Fruit fly (Drosophila melanogaster) whole organism, adult: ENCODE results near the gene PGRP-LB.

Source experiments
- CG11617 ChIP-seq: fragments of 200-800 bp; sonication (Bioruptor generic); optimal IDR thresholded peaks from 2 replicates; lab custom pipeline; 2017; ENCODE audit warnings: mild to moderate bottlenecking, missing biosample characterization, missing genetic modification reagents, missing genetic modification characterization
- CG14711 ChIP-seq: fragments of 200-800 bp; sonication (Bioruptor generic); optimal IDR thresholded peaks from 2 replicates; lab custom pipeline; 2018; ENCODE audit warnings: missing biosample characterization, mild to moderate bottlenecking, missing genetic modification characterization, moderate library complexity
- CG1620 ChIP-seq: fragments of 200-800 bp; sonication (Bioruptor generic); optimal IDR thresholded peaks from 2 replicates; lab custom pipeline; 2016; ENCODE audit warnings: missing biosample characterization, missing genetic modification characterization
- CG33017 ChIP-seq: fragments of 200-800 bp; sonication (Bioruptor generic); optimal IDR thresholded peaks from 2 replicates; lab custom pipeline; 2018; ENCODE audit warnings: missing biosample characterization, mild to moderate bottlenecking, missing genetic modification characterization, moderate library complexity
- CG5204 ChIP-seq: fragments of 200-800 bp; sonication (Bioruptor generic); optimal IDR thresholded peaks from 2 replicates; lab custom pipeline; 2016; ENCODE audit warnings: missing biosample characterization, missing genetic modification characterization
- CG7045 ChIP-seq: fragments of 200-800 bp; sonication (Bioruptor generic); optimal IDR thresholded peaks from 2 replicates; lab custom pipeline; 2017; ENCODE audit warnings: missing biosample characterization, mild to moderate bottlenecking, missing genetic modification characterization
- Crg-1 ChIP-seq: fragments of 200-800 bp; sonication (Bioruptor generic); optimal IDR thresholded peaks from 2 replicates; lab custom pipeline; 2016; ENCODE audit warnings: missing biosample characterization, missing genetic modification characterization
- Hr96 ChIP-seq: fragments of 200-800 bp; sonication (Bioruptor generic); optimal IDR thresholded peaks from 2 replicates; lab custom pipeline; 2016; ENCODE audit warnings: missing biosample characterization, missing genetic modification characterization
- cnc ChIP-seq, 2 experiments: fragments of >200 bp; optimal IDR thresholded peaks; 2 replicates each; lab custom pipeline; 2017
- pad ChIP-seq: fragments of 200-800 bp; sonication (Bioruptor generic); optimal IDR thresholded peaks from 3 replicates; lab custom pipeline; 2017; ENCODE audit warnings: missing biosample characterization, missing genetic modification characterization, mild to moderate bottlenecking, moderate library complexity, missing genetic modification reagents
- tj ChIP-seq: fragments of 200-800 bp; sonication (Bioruptor generic); optimal IDR thresholded peaks from 3 replicates; lab custom pipeline; 2017; ENCODE audit warnings: missing biosample characterization, mild to moderate bottlenecking, missing genetic modification characterization, moderate library complexity
- toe ChIP-seq: fragments of 200-800 bp; sonication (Bioruptor generic); optimal IDR thresholded peaks from 2 replicates; lab custom pipeline; 2016; ENCODE audit warnings: missing biosample characterization, missing genetic modification characterization

DNA sequence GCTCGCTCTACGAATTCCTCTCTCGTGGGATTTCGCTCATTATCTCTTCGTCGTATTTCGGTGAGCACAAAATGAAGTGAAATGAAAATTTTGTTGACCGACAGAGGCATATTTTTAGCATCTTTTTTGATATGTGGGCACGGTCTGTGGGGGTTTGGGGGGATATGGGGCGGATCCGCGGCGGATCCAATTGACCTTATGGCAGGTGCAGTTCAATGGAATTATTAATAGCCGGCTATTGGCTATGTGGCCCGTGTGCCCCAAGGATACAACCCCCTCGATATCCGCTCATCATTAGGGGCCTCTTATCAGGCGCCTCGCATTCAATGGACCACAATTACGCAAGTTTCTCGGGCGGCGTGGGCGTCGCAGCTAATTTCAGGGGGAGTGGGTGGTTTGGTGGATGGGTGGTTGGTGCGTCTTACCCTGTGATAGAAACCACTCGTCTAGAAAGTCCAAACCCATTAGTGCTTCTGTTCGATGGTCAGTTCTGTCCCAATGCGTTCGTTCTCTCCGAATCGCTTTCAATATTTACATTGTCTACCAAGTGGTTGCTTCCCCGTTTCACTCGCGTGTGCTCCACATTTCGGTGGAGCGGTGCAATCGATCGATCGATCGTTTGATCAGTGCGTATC, 9.0 kb downstream of the PGRP-LB start, which contains the start of gene sals:
- TF ChIP-seq CG7045 (GFP tag; lab: Kevin White, UChicago) (no peak), Hr96 (GFP tag; lab: Kevin White, UChicago) (no peak), pad (GFP tag; lab: Kevin White, UChicago) (no peak), Crg-1 (GFP tag; lab: Kevin White, UChicago) (no peak), CG14711 (no peak), CG33017 (tag; lab: Kevin White, UChicago) (no peak), CG11617 (no peak), CG5204 (GFP tag; lab: Kevin White, UChicago) (no peak), CG1620 (GFP tag; lab: Kevin White, UChicago) (no peak), toe (GFP tag; lab: Kevin White, UChicago) (no peak), cnc (optimal IDR thresholded peaks at IDR 0.05; lab: Kevin White, UChicago) (no peak), tj (GFP tag; lab: Kevin White, UChicago) (no peak)
